Worm (Caenorhabditis elegans): ENCODE results near the gene R07E5.17.

DNA sequence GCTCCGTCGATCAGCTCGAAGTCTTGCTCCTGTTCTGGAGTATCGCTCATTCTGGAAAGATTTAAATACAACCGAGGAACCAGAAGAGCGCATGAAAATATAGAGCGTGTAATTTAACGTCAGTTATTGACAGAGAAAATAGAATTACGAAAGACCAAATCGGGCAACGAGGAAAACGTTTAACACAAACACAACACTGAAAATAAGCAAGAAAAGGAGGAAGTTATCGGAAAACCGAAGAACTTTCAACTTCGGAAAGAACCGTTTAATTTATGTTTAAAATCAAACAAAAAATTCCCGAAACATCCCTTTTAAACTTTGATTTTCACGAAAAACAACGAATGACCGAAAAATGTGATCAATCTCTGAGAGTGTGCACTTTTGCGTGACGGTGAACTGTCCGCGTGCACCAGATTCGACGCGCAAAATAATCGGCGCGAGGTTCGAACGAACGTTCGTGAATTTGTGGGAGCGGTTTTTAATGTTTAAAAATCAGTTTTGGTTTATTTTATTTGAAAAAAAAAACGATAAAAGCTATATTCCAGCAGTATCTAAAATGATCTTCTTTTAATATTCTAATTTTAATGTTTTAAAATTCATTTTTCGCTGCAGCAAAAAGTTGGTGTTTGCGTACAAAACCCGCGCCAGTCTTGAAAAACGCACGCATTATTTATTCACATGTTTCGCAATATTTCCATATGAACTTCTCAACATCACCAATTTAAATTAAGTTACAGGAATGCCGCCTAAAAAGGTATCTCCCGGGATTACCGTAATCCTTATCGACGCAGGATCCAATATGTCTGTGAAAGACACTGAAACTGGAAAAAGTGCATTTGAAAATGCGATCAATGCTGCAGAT lies 15.1 kb upstream of the R07E5.17 start, which contains the start of the genes R07E5.7 and cku-80:
- peak; percentile 39 for TF ChIP-seq elt-2 (tag; optimal IDR thresholded peaks at IDR 0.05)
- TF ChIP-seq fkh-10 (GFP tag; optimal IDR thresholded peaks at IDR 0.05): no peak

All from whole organism, late embryonic.